Worm (Caenorhabditis elegans): Measurements from ENCODE around the gene C40C9.3.

Gene C40C9.3

ce11 chrX:13655769-13656168, 8.4 kb downstream of the C40C9.3 start (continued):
- TF ChIP-seq attf-6 (GFP tag; IDR thresholded peaks at IDR 0.05): no peak
- TF ChIP-seq mel-28 (tag; optimal IDR thresholded peaks at IDR 0.05; ENCODE audit: borderline replicate concordance): no peak
- peak; percentile 2 for TF ChIP-seq athp-1 (tag; optimal IDR thresholded peaks at IDR 0.05)
- no peak for TF ChIP-seq lin-40 (tag; optimal IDR thresholded peaks at IDR 0.05)
- no peak for TF ChIP-seq sdz-38 (tag; optimal IDR thresholded peaks at IDR 0.05)
- TF ChIP-seq hmg-20 (GFP tag; IDR thresholded peaks at IDR 0.05): no peak
- no peak for TF ChIP-seq efl-1 (GFP tag; optimal IDR thresholded peaks at IDR 0.05)
- no peak for TF ChIP-seq zim-3 (tag; optimal IDR thresholded peaks at IDR 0.05)
- TF ChIP-seq hrde-1 (tag; optimal IDR thresholded peaks at IDR 0.05; ENCODE audit: borderline replicate concordance): no peak
- no peak for TF ChIP-seq Y95B8A.8 (GFP tag; IDR thresholded peaks at IDR 0.05)
- TF ChIP-seq lag-1 (GFP tag; IDR thresholded peaks at IDR 0.05): no peak
- peak; percentile 13 for TF ChIP-seq ztf-18 (tag; optimal IDR thresholded peaks at IDR 0.05)
- TF ChIP-seq snpc-1.1 (tag; optimal IDR thresholded peaks at IDR 0.05; ENCODE audit: insufficient read depth): peak; percentile 40
- no peak for TF ChIP-seq C06A6.2 (GFP tag; conservative IDR thresholded peaks at IDR 0.05)
- TF ChIP-seq mcd-1 (GFP tag; IDR thresholded peaks at IDR 0.05): no peak
- TF ChIP-seq B0261.1 (tag; optimal IDR thresholded peaks at IDR 0.05): peak; percentile 78
- TF ChIP-seq ekl-4 (GFP tag; IDR thresholded peaks at IDR 0.05): no peak
- no peak for TF ChIP-seq cebp-1 (GFP tag; IDR thresholded peaks at IDR 0.05)
- TF ChIP-seq cebp-1 (tag; optimal IDR thresholded peaks at IDR 0.05): peak; percentile 26
- TF ChIP-seq ccch-3 (GFP tag; optimal IDR thresholded peaks at IDR 0.05): no peak
- TF ChIP-seq D2030.7 (GFP tag; IDR thresholded peaks at IDR 0.05): peak; percentile 29; the same call in 1 of the 2 replicates
- TF ChIP-seq ZK185.1 (tag; optimal IDR thresholded peaks at IDR 0.05; ENCODE audit: poor library complexity, severe bottlenecking): no peak
- TF ChIP-seq F10E7.11 (tag; optimal IDR thresholded peaks at IDR 0.05): no peak
- TF ChIP-seq madf-6 (GFP tag; IDR thresholded peaks at IDR 0.05): 0 out of 2 replicates have a peak, but pooled peaks have one; percentile 8
- no peak for TF ChIP-seq chd-7 (tag; optimal IDR thresholded peaks at IDR 0.05)
- TF ChIP-seq tbx-9 (tag; optimal IDR thresholded peaks at IDR 0.05; ENCODE audit: borderline replicate concordance): no peak
- TF ChIP-seq madf-3 (GFP tag; IDR thresholded peaks at IDR 0.05): no peak
- TF ChIP-seq somi-1 (GFP tag; optimal IDR thresholded peaks at IDR 0.05): no peak
- no peak for TF ChIP-seq tlf-1 (GFP tag; optimal IDR thresholded peaks at IDR 0.05)
- no peak for TF ChIP-seq F33H1.4 (GFP tag; IDR thresholded peaks at IDR 0.05)
- peak; percentile 41; the same call in 1 of the 2 replicates for TF ChIP-seq dox-1 (GFP tag; IDR thresholded peaks at IDR 0.05)
- no peak for TF ChIP-seq Y53G8AR.9 (GFP tag; conservative IDR thresholded peaks at IDR 0.05)
- peak; percentile 60 for TF ChIP-seq hmg-1.2 (GFP tag; IDR thresholded peaks at IDR 0.05)
- TF ChIP-seq zfh-2 (GFP tag; conservative IDR thresholded peaks at IDR 0.05): no peak
- TF ChIP-seq F37B4.10 (GFP tag; IDR thresholded peaks at IDR 0.05): no peak
- no peak for TF ChIP-seq nhr-27 (tag; optimal IDR thresholded peaks at IDR 0.05)
- TF ChIP-seq F23B12.7 (tag; optimal IDR thresholded peaks at IDR 0.05; ENCODE audit: insufficient read depth): no peak
- peak; percentile 56 for TF ChIP-seq die-1 (tag; optimal IDR thresholded peaks at IDR 0.05)
- TF ChIP-seq lsl-1 (GFP tag; optimal IDR thresholded peaks at IDR 0.05): no peak
- TF ChIP-seq him-1 (tag; optimal IDR thresholded peaks at IDR 0.05): peak; percentile 55
- no peak for TF ChIP-seq Y56A3A.18 (GFP tag; IDR thresholded peaks at IDR 0.05)
- TF ChIP-seq Y53F4B.3 (GFP tag; IDR thresholded peaks at IDR 0.05): no peak
- TF ChIP-seq rpc-1 (optimal IDR thresholded peaks at IDR 0.05): peak; percentile 68
- peak; percentile 85 for TF ChIP-seq rpc-1 (tag; optimal IDR thresholded peaks at IDR 0.05)
- no peak for TF ChIP-seq madf-8 (GFP tag; conservative IDR thresholded peaks at IDR 0.05)
- no peak for TF ChIP-seq pbrm-1 (GFP tag; IDR thresholded peaks at IDR 0.05)
- peak; percentile 76 for TF ChIP-seq lin-26 (GFP tag; IDR thresholded peaks at IDR 0.05)

Data from whole organism, young adult.